Worm (Caenorhabditis elegans): Measurements from ENCODE around the gene col-106.

- TF ChIP-seq dmd-4 (tag; optimal IDR thresholded peaks at IDR 0.05) (no peak), blmp-1 (tag; optimal IDR thresholded peaks at IDR 0.05; ENCODE audit: insufficient read depth) (no peak), alr-1 (tag; optimal IDR thresholded peaks at IDR 0.05) (no peak), nhr-77 (tag; optimal IDR thresholded peaks at IDR 0.05) (no peak), unc-62 (GFP tag; optimal IDR thresholded peaks at IDR 0.05) (no peak), aly-2 (tag; optimal IDR thresholded peaks at IDR 0.05) (no peak), ama-1 (optimal IDR thresholded peaks at IDR 0.05) (no peak), mab-5 (tag; optimal IDR thresholded peaks at IDR 0.05) (no peak), ztf-11 (tag; optimal IDR thresholded peaks at IDR 0.05) (no peak), lsy-2 (tag; optimal IDR thresholded peaks at IDR 0.05) (no peak)
Observed at ce11 chrIV:1510241-1510640, 49.7 kb upstream of the col-106 start, which contains the start of gene txt-4.
